Worm (Caenorhabditis elegans) whole organism, L1 larva: ENCODE measurements around the gene C17B7.15.

ENCODE experiments used
- aha-1 ChIP-seq: fragments of 150-350 bp; optimal IDR thresholded peaks from 2 replicates; lab custom pipeline; 2014; ENCODE audit warnings: missing biosample characterization, missing genetic modification characterization
- alr-1 ChIP-seq: fragments of 200-800 bp; sonication (Bioruptor generic); optimal IDR thresholded peaks from 2 replicates; lab custom pipeline; 2018; ENCODE audit warnings: borderline replicate concordance, mild to moderate bottlenecking, missing genetic modification characterization, missing compliant biosample characterization
- aly-2 ChIP-seq: fragments of 150-350 bp; optimal IDR thresholded peaks from 2 replicates; lab custom pipeline; 2014; ENCODE audit warnings: missing biosample characterization, missing genetic modification characterization
- ama-1 ChIP-seq: fragments of 150-350 bp; optimal IDR thresholded peaks from 2 replicates; lab custom pipeline; 2014
- dpl-1 ChIP-seq, 3 experiments: fragments of 150-350 bp in 2 of 3; sonication (generic microtip) in 1 of 3; optimal IDR thresholded peaks; 2 replicates each; lab custom pipeline; 2014 to 2017; ENCODE audit warnings: missing biosample characterization in 3 of 3, missing genetic modification characterization in 3 of 3, missing genetic modification reagents in 3 of 3
- grh-1 ChIP-seq: fragments of 200-800 bp; sonication (Bioruptor generic); IDR thresholded peaks from 2 replicates; pipeline ENCODE4 v1.3.6; 2022; ENCODE audit warnings: missing genetic modification reagents, missing genetic modification characterization, missing compliant biosample characterization
- mdl-1 ChIP-seq, 2 experiments: fragments of 150-350 bp; optimal IDR thresholded peaks; 2 replicates each; lab custom pipeline; 2014 to 2017; ENCODE audit warnings: missing biosample characterization in 2 of 2, missing genetic modification characterization in 2 of 2, inconsistent platforms in 1 of 2
- mep-1 ChIP-seq: fragments of 150-350 bp; optimal IDR thresholded peaks from 2 replicates; lab custom pipeline; 2014; ENCODE audit warnings: missing biosample characterization, missing genetic modification characterization
- nhr-90 ChIP-seq: sonication (generic microtip); optimal IDR thresholded peaks from 2 replicates; lab custom pipeline; 2016; ENCODE audit warnings: mild to moderate bottlenecking, missing genetic modification characterization, missing compliant biosample characterization; ENCODE audit not compliant: poor library complexity
- unc-130 ChIP-seq: fragments of 150-350 bp; optimal IDR thresholded peaks from 2 replicates; lab custom pipeline; 2017; ENCODE audit warnings: missing biosample characterization, missing genetic modification characterization, inconsistent platforms
- ztf-11 ChIP-seq, 2 experiments: sonication (generic microtip); optimal IDR thresholded peaks; 2 replicates each; lab custom pipeline; 2016 to 2017; ENCODE audit warnings: missing genetic modification characterization in 2 of 2, missing biosample characterization in 1 of 2, missing compliant biosample characterization in 1 of 2

- TF ChIP-seq ama-1 (lab: Kevin White, UChicago): no peak
- TF ChIP-seq ztf-11 (tag; optimal IDR thresholded peaks at IDR 0.05; lab: Kevin White, UChicago): no peak
- no peak for TF ChIP-seq dpl-1 (GFP tag; optimal IDR thresholded peaks at IDR 0.05; lab: Kevin White, UChicago)
- no peak for TF ChIP-seq mdl-1 (tag; optimal IDR thresholded peaks at IDR 0.05; lab: Kevin White, UChicago)
- TF ChIP-seq unc-130 (tag; lab: Kevin White, UChicago): no peak
- no peak for TF ChIP-seq alr-1 (tag; lab: Kevin White, UChicago)
- no peak for TF ChIP-seq aha-1
- TF ChIP-seq mep-1 (tag; lab: Kevin White, UChicago): no peak
- TF ChIP-seq grh-1 (GFP tag; lab: Robert Waterston, UW): no peak
- no peak for TF ChIP-seq nhr-90 (tag; lab: Kevin White, UChicago)
- TF ChIP-seq aly-2 (tag; lab: Kevin White, UChicago): no peak
Measured at ce11 chrV:3344001-3344400, 6.0 kb upstream of the C17B7.15 start.
